Worm (Caenorhabditis elegans) whole organism, L4 larva: Measurements from ENCODE around the gene hda-2.

Source experiments
- F26F4.8 ChIP-seq: fragments of 200-800 bp; sonication (Bioruptor generic); conservative IDR thresholded peaks from 2 replicates; pipeline ENCODE4 v1.3.6; 2022; ENCODE audit warnings: missing genetic modification characterization, missing compliant biosample characterization
- F37D6.2 ChIP-seq: sonication (generic microtip); optimal IDR thresholded peaks from 2 replicates; lab custom pipeline; 2016; ENCODE audit warnings: mild to moderate bottlenecking, missing genetic modification characterization, missing compliant biosample characterization
- R02D3.7 ChIP-seq: fragments of 150-350 bp; sonication (generic microtip); optimal IDR thresholded peaks from 3 replicates; lab custom pipeline; 2014; ENCODE audit warnings: missing biosample characterization, missing genetic modification characterization
- Y105C5A.15 ChIP-seq: fragments of 200-800 bp; sonication (Bioruptor generic); IDR thresholded peaks from 2 replicates; pipeline ENCODE4 v1.3.6; 2022; ENCODE audit warnings: missing genetic modification characterization, missing compliant biosample characterization
- Y5F2A.4 ChIP-seq: fragments of 200-800 bp; sonication (Bioruptor generic); optimal IDR thresholded peaks from 2 replicates; lab custom pipeline; 2018; ENCODE audit warnings: mild to moderate bottlenecking, missing genetic modification characterization, missing compliant biosample characterization
- ZK546.5 ChIP-seq, 2 experiments: sonication (generic microtip); optimal IDR thresholded peaks; 2 replicates each; lab custom pipeline; 2017; ENCODE audit warnings: missing biosample characterization in 2 of 2, missing genetic modification characterization in 2 of 2
- aha-1 ChIP-seq: fragments of 150-350 bp; peaks from one replicate; lab custom pipeline; 2014; ENCODE audit warnings: missing biosample characterization, missing genetic modification characterization
- ama-1 ChIP-seq: fragments of 150-350 bp; optimal IDR thresholded peaks from 2 replicates; lab custom pipeline; 2014; ENCODE audit warnings: inconsistent platforms, mixed read lengths
- attf-4 ChIP-seq: sonication (generic microtip); optimal IDR thresholded peaks from 3 replicates; lab custom pipeline; 2017; ENCODE audit warnings: missing biosample characterization, missing genetic modification characterization
- ceh-28 ChIP-seq: fragments of 150-350 bp; optimal IDR thresholded peaks from 2 replicates; lab custom pipeline; 2014; ENCODE audit warnings: missing biosample characterization, missing genetic modification reagents, missing genetic modification characterization
- ceh-32 ChIP-seq: sonication (generic microtip); optimal IDR thresholded peaks from 2 replicates; lab custom pipeline; 2016; ENCODE audit warnings: mild to moderate bottlenecking, missing genetic modification characterization, missing compliant biosample characterization; ENCODE audit not compliant: poor library complexity
- ceh-62 ChIP-seq: sonication (generic microtip); optimal IDR thresholded peaks from 2 replicates; lab custom pipeline; 2017; ENCODE audit warnings: missing biosample characterization, missing genetic modification characterization
- ctbp-1 ChIP-seq: fragments of 200-800 bp; sonication (Bioruptor generic); IDR thresholded peaks from 2 replicates; pipeline ENCODE4 v1.3.6; 2022; ENCODE audit warnings: missing genetic modification reagents, missing genetic modification characterization, missing compliant biosample characterization
- daf-12 ChIP-seq: fragments of 150-350 bp; optimal IDR thresholded peaks from 2 replicates; lab custom pipeline; 2014; ENCODE audit warnings: missing biosample characterization, missing genetic modification reagents, missing genetic modification characterization
- daf-19 ChIP-seq: fragments of 200-800 bp; sonication (Bioruptor generic); conservative IDR thresholded peaks from 2 replicates; pipeline ENCODE4 v1.3.6; 2022; ENCODE audit warnings: missing genetic modification characterization, missing compliant biosample characterization
- daf-8 ChIP-seq: fragments of 200-800 bp; sonication (Bioruptor generic); IDR thresholded peaks from 2 replicates; pipeline ENCODE4 v1.3.6; 2022; ENCODE audit warnings: missing genetic modification characterization, missing compliant biosample characterization
- dmd-6 ChIP-seq: fragments of 200-800 bp; sonication (Bioruptor generic); IDR thresholded peaks from 2 replicates; pipeline ENCODE4 v1.3.6; 2022; ENCODE audit warnings: missing genetic modification reagents, missing genetic modification characterization, missing compliant biosample characterization
- dmd-8 ChIP-seq: fragments of 200-800 bp; sonication (Bioruptor generic); IDR thresholded peaks from 2 replicates; pipeline ENCODE4 v1.3.6; 2022; ENCODE audit warnings: missing genetic modification characterization, missing compliant biosample characterization
- egl-43 ChIP-seq: fragments of 200-800 bp; sonication (Bioruptor generic); IDR thresholded peaks from 2 replicates; pipeline ENCODE4 v1.3.6; 2022; ENCODE audit warnings: missing genetic modification reagents, missing genetic modification characterization, missing compliant biosample characterization
- fos-1 ChIP-seq: fragments of 150-350 bp; optimal IDR thresholded peaks from 2 replicates; lab custom pipeline; 2014; ENCODE audit warnings: missing biosample characterization, missing genetic modification characterization
- hlh-30 ChIP-seq: sonication (generic microtip); optimal IDR thresholded peaks from 2 replicates; lab custom pipeline; 2017; ENCODE audit warnings: antibody characterized with exemption, mild to moderate bottlenecking, missing genetic modification characterization, missing compliant biosample characterization; ENCODE audit not compliant: insufficient read depth
- hmg-1.1 ChIP-seq: fragments of 200-800 bp; sonication (Bioruptor generic); IDR thresholded peaks from 2 replicates; pipeline ENCODE4 v1.3.6; 2022; ENCODE audit warnings: missing genetic modification reagents, missing genetic modification characterization, missing compliant biosample characterization
- jun-1 ChIP-seq: fragments of 150-350 bp; optimal IDR thresholded peaks from 2 replicates; lab custom pipeline; 2014; ENCODE audit warnings: missing biosample characterization, missing genetic modification reagents, missing genetic modification characterization
- lim-7 ChIP-seq: fragments of 200-800 bp; sonication (Bioruptor generic); IDR thresholded peaks from 2 replicates; pipeline ENCODE4 v1.3.6; 2022; ENCODE audit warnings: missing genetic modification characterization, missing compliant biosample characterization
- lin-15B ChIP-seq: fragments of 150-350 bp; sonication (generic microtip); optimal IDR thresholded peaks from 3 replicates; lab custom pipeline; 2014; ENCODE audit warnings: missing biosample characterization, missing genetic modification characterization
- lin-39 ChIP-seq: fragments of 150-350 bp; optimal IDR thresholded peaks from 2 replicates; lab custom pipeline; 2014; ENCODE audit warnings: missing biosample characterization, missing genetic modification reagents, missing genetic modification characterization
- lir-3 ChIP-seq: sonication (generic microtip); optimal IDR thresholded peaks from 2 replicates; lab custom pipeline; 2016; ENCODE audit warnings: mild to moderate bottlenecking, missing genetic modification characterization, missing compliant biosample characterization
- madf-5 ChIP-seq, 2 experiments: fragments of 200-800 bp; sonication (Bioruptor generic); IDR thresholded peaks; 2 replicates each; pipeline ENCODE4 v1.3.6; 2022; ENCODE audit warnings: missing compliant biosample characterization in 2 of 2, missing genetic modification characterization in 2 of 2
- mdl-1 ChIP-seq, 2 experiments: fragments of 150-350 bp in 1 of 2; sonication (generic microtip) in 1 of 2; optimal IDR thresholded peaks; 2 replicates each; lab custom pipeline; 2014 to 2017; ENCODE audit warnings: missing biosample characterization in 2 of 2, missing genetic modification characterization in 2 of 2
- mep-1 ChIP-seq: fragments of 150-350 bp; sonication (generic microtip); optimal IDR thresholded peaks from 3 replicates; lab custom pipeline; 2014; ENCODE audit warnings: missing biosample characterization, missing genetic modification characterization
- mxl-3 ChIP-seq: fragments of 200-800 bp; sonication (Bioruptor generic); optimal IDR thresholded peaks from 2 replicates; lab custom pipeline; 2018; ENCODE audit warnings: mild to moderate bottlenecking, missing genetic modification characterization, missing compliant biosample characterization
- nhr-10 ChIP-seq: fragments of 150-350 bp; optimal IDR thresholded peaks from 2 replicates; lab custom pipeline; 2014; ENCODE audit warnings: missing biosample characterization, missing genetic modification characterization
- nhr-102 ChIP-seq: sonication (generic microtip); optimal IDR thresholded peaks from 2 replicates; lab custom pipeline; 2016; ENCODE audit warnings: mild to moderate bottlenecking, missing genetic modification characterization, moderate library complexity, missing compliant biosample characterization
- nhr-25 ChIP-seq: sonication (generic microtip); optimal IDR thresholded peaks from 2 replicates; lab custom pipeline; 2017; ENCODE audit warnings: missing genetic modification characterization, mild to moderate bottlenecking, missing compliant biosample characterization, antibody characterized with exemption, moderate library complexity, borderline replicate concordance; ENCODE audit not compliant: insufficient read depth
- nhr-77 ChIP-seq: fragments of 150-350 bp; optimal IDR thresholded peaks from 2 replicates; lab custom pipeline; 2014; ENCODE audit warnings: missing biosample characterization, missing genetic modification characterization
- php-3 ChIP-seq: fragments of 200-800 bp; sonication (Bioruptor generic); IDR thresholded peaks from 2 replicates; pipeline ENCODE4 v1.3.6; 2022; ENCODE audit warnings: missing genetic modification reagents, missing genetic modification characterization, missing compliant biosample characterization
- pqm-1 ChIP-seq: sonication (generic microtip); optimal IDR thresholded peaks from 2 replicates; lab custom pipeline; 2017; ENCODE audit warnings: missing biosample characterization, missing genetic modification characterization
- rbr-2 ChIP-seq: sonication (generic microtip); optimal IDR thresholded peaks from 2 replicates; lab custom pipeline; 2016; ENCODE audit warnings: missing genotype, missing genetic modification characterization, missing compliant biosample characterization
- spr-1 ChIP-seq: sonication (generic microtip); optimal IDR thresholded peaks from 2 replicates; lab custom pipeline; 2016; ENCODE audit warnings: mild to moderate bottlenecking, missing genetic modification characterization, missing compliant biosample characterization
- spr-3 ChIP-seq: fragments of 200-800 bp; sonication (Bioruptor generic); optimal IDR thresholded peaks from 2 replicates; lab custom pipeline; 2018; ENCODE audit warnings: mild to moderate bottlenecking, missing genetic modification characterization, missing compliant biosample characterization
- unc-130 ChIP-seq: sonication (generic microtip); optimal IDR thresholded peaks from 2 replicates; lab custom pipeline; 2016; ENCODE audit warnings: missing genetic modification reagents, missing genetic modification characterization, missing compliant biosample characterization
- vab-7 ChIP-seq: fragments of 200-800 bp; sonication (Bioruptor generic); IDR thresholded peaks from 2 replicates; pipeline ENCODE4 v1.3.6; 2022; ENCODE audit warnings: missing genetic modification reagents, missing genetic modification characterization, missing compliant biosample characterization
- zfp-2 ChIP-seq: sonication (generic microtip); optimal IDR thresholded peaks from 2 replicates; lab custom pipeline; 2016; ENCODE audit warnings: mild to moderate bottlenecking, missing genetic modification characterization, missing compliant biosample characterization
- ztf-7 ChIP-seq: fragments of 150-350 bp; optimal IDR thresholded peaks from 2 replicates; lab custom pipeline; 2014; ENCODE audit warnings: missing biosample characterization, missing genetic modification characterization

Gene hda-2

DNA sequence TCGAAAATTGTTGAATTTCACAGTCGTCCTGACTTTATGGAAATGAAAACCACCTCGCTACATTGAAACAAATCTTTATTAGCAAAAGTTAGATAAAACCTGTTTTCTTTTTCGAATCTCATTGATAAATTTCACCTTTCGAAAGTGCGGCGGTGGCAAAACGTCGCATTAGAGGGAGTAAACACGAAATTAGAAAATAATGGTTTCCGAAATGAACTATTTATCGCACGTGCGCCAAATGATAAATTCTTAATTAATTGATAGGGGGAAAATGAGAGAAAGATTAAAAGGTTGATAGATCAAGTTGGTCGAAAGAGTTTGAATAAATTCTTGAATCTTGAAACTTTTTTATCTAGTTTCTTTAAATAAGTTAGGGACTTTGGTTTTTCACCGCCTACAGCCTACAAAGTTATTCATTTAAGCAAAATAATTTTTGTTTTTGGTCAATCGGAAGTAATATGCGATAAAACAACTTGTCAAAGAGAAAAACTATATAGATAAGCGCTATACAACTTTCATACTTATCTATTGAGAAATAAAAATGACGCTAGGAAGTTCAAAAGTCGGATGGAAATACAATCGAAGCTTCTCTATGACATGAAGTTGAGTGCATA lies 48.8 kb upstream of the hda-2 start (continued):
- TF ChIP-seq pqm-1 (peak; percentile 60), F37D6.2 (tag; lab: Kevin White, UChicago) (no peak), Y105C5A.15 (GFP tag; lab: Robert Waterston, UW) (no peak), vab-7 (GFP tag; lab: Robert Waterston, UW) (no peak), aha-1 (tag; lab: Kevin White, UChicago) (peak; percentile 46), unc-130 (GFP tag; lab: Kevin White, UChicago) (no peak), ama-1 (lab: Kevin White, UChicago) (no peak), ceh-32 (no peak), dmd-6 (GFP tag; lab: Robert Waterston, UW) (0 out of 2 replicates have a peak, but pooled peaks have one; percentile 17), rbr-2 (no peak), dmd-8 (GFP tag; lab: Robert Waterston, UW) (no peak), hlh-30 (tag; lab: Kevin White, UChicago) (peak; percentile 7), Y5F2A.4 (GFP tag; lab: Kevin White, UChicago) (no peak), egl-43 (GFP tag; lab: Robert Waterston, UW) (no peak), R02D3.7 (tag; lab: Kevin White, UChicago) (no peak), php-3 (GFP tag; lab: Robert Waterston, UW) (no peak), lin-39 (no peak), nhr-77 (tag; lab: Kevin White, UChicago) (no peak), nhr-10 (tag; lab: Kevin White, UChicago) (no peak), ctbp-1 (GFP tag; lab: Robert Waterston, UW) (no peak), F26F4.8 (no peak), mdl-1 (tag; optimal IDR thresholded peaks at IDR 0.05; lab: Kevin White, UChicago) (peak in 1 of 2 experiments; percentile 48), zfp-2 (tag; lab: Kevin White, UChicago) (no peak), fos-1 (tag; lab: Kevin White, UChicago) (no peak), mxl-3 (GFP tag; lab: Kevin White, UChicago) (peak; percentile 48), daf-8 (GFP tag; lab: Robert Waterston, UW) (no peak), nhr-102 (tag; lab: Kevin White, UChicago) (no peak), nhr-25 (tag; lab: Kevin White, UChicago) (no peak), spr-1 (tag; lab: Kevin White, UChicago) (no peak), madf-5 (GFP tag; IDR thresholded peaks at IDR 0.05; lab: Robert Waterston, UW) (no peak), lin-15B (tag; lab: Kevin White, UChicago) (no peak)

DNA sequence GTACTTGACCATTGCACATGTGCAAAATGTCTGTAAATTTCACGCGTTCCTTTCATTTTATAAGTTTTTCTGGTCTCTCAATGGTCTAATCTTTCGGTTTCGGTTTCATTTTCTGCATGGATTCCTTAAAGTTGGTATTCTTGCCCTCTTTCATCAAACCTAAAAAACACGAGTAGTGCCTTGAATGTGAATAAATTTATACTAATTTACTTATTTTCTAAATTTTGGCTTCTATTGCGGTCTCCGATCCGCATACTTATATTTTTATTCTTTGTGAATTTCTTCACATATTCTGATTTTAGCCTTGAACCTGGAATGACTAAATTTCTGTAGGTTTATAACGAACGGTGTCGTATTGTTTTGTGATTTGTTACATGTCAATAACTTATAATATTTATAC lies 43.6 kb upstream of the hda-2 start, which contains the start of gene pdha-1:
TSS of gene pdha-1 (plus strand) at position 301 of the 400 bp plus-strand sequence.
- TF ChIP-seq lim-7 (GFP tag; lab: Robert Waterston, UW) (no peak), daf-19 (GFP tag; lab: Robert Waterston, UW) (no peak), lir-3 (tag; lab: Kevin White, UChicago) (no peak), jun-1 (tag; lab: Kevin White, UChicago) (no peak), daf-12 (tag; lab: Kevin White, UChicago) (no peak), ceh-28 (tag; lab: Kevin White, UChicago) (no peak), spr-3 (GFP tag; lab: Kevin White, UChicago) (no peak), mep-1 (tag; lab: Kevin White, UChicago) (no peak), attf-4 (tag; lab: Kevin White, UChicago) (no peak), Y105C5A.15 (GFP tag; lab: Robert Waterston, UW) (no peak), ceh-62 (tag; lab: Kevin White, UChicago) (no peak), hmg-1.1 (no peak), ZK546.5 (tag; optimal IDR thresholded peaks at IDR 0.05; lab: Kevin White, UChicago) (no peak), ztf-7 (no peak)
